Worm (Caenorhabditis elegans) whole organism, young adult: Measurements from ENCODE around the gene F56H9.9.
A peak's percentile ranks its signal among the peaks of the same experiment; 100 is the strongest.

ENCODE experiments used
- B0019.2 ChIP-seq: fragments of 200-800 bp; sonication (Bioruptor generic); conservative IDR thresholded peaks from 2 replicates; pipeline ENCODE4 v1.3.6; 2022; ENCODE audit warnings: missing genetic modification reagents, missing genetic modification characterization, missing compliant biosample characterization
- B0336.3 ChIP-seq: fragments of 200-800 bp; sonication (Bioruptor generic); IDR thresholded peaks from 2 replicates; pipeline ENCODE4 v1.3.6; 2022; ENCODE audit warnings: missing genetic modification characterization, missing compliant biosample characterization
- D2030.7 ChIP-seq: fragments of 200-800 bp; sonication (Bioruptor generic); IDR thresholded peaks from 2 replicates; pipeline ENCODE4 v1.3.6; 2022; ENCODE audit warnings: missing genetic modification reagents, missing genetic modification characterization, missing compliant biosample characterization
- F49E8.2 ChIP-seq: sonication (generic microtip); optimal IDR thresholded peaks from 3 replicates; lab custom pipeline; 2017; ENCODE audit warnings: missing genetic modification characterization, mild to moderate bottlenecking, missing compliant biosample characterization, antibody characterized with exemption, moderate library complexity; ENCODE audit not compliant: insufficient read depth
- Y53F4B.3 ChIP-seq: fragments of 200-800 bp; sonication (Bioruptor generic); IDR thresholded peaks from 2 replicates; pipeline ENCODE4 v1.3.6; 2022; ENCODE audit warnings: missing genetic modification reagents, missing genetic modification characterization, missing compliant biosample characterization
- ZK185.1 ChIP-seq: sonication (generic microtip); optimal IDR thresholded peaks from 2 replicates; lab custom pipeline; 2016; ENCODE audit warnings: mild to moderate bottlenecking, missing genetic modification characterization, missing compliant biosample characterization; ENCODE audit not compliant: poor library complexity, severe bottlenecking
- aptf-3 ChIP-seq: fragments of 200-800 bp; sonication (Bioruptor generic); IDR thresholded peaks from 2 replicates; pipeline ENCODE4 v1.3.6; 2022; ENCODE audit warnings: missing genetic modification characterization, missing compliant biosample characterization
- attf-5 ChIP-seq: fragments of 200-800 bp; sonication (Bioruptor generic); optimal IDR thresholded peaks from 2 replicates; lab custom pipeline; 2018; ENCODE audit warnings: mild to moderate bottlenecking, missing genetic modification characterization, missing compliant biosample characterization
- bed-1 ChIP-seq: fragments of 200-800 bp; sonication (Bioruptor generic); IDR thresholded peaks from 2 replicates; pipeline ENCODE4 v1.3.6; 2022; ENCODE audit warnings: missing genetic modification reagents, missing genetic modification characterization, missing compliant biosample characterization
- cebp-1 ChIP-seq, 2 experiments: fragments of 200-800 bp in 1 of 2; sonication (Bioruptor generic) in 1 of 2; sonication (generic microtip) in 1 of 2; IDR thresholded peaks in 1 of 2; optimal IDR thresholded peaks in 1 of 2; 2 replicates each; pipeline versions ENCODE4 v1.3.6 to Lab custom; 2017 to 2022; ENCODE audit warnings: missing compliant biosample characterization in 2 of 2, missing genetic modification characterization in 2 of 2, mild to moderate bottlenecking in 1 of 2, missing genetic modification reagents in 1 of 2, moderate library complexity in 1 of 2
- ceh-27 ChIP-seq: fragments of 200-800 bp; sonication (Bioruptor generic); optimal IDR thresholded peaks from 2 replicates; lab custom pipeline; 2018; ENCODE audit warnings: mild to moderate bottlenecking, missing genetic modification characterization, moderate library complexity, missing compliant biosample characterization
- ceh-58 ChIP-seq: fragments of 200-800 bp; sonication (Bioruptor generic); IDR thresholded peaks from 2 replicates; pipeline ENCODE4 v1.3.6; 2022; ENCODE audit warnings: missing genetic modification characterization, missing compliant biosample characterization
- ceh-79 ChIP-seq: sonication (generic microtip); optimal IDR thresholded peaks from 2 replicates; lab custom pipeline; 2017; ENCODE audit warnings: mild to moderate bottlenecking, missing genetic modification characterization, missing compliant biosample characterization
- dpff-1 ChIP-seq: sonication (generic microtip); optimal IDR thresholded peaks from 2 replicates; lab custom pipeline; 2017; ENCODE audit warnings: mild to moderate bottlenecking, missing genetic modification characterization, missing compliant biosample characterization
- egl-44 ChIP-seq: fragments of 200-800 bp; sonication (Bioruptor generic); IDR thresholded peaks from 2 replicates; pipeline ENCODE4 v1.3.6; 2022; ENCODE audit warnings: missing genetic modification reagents, missing genetic modification characterization, missing compliant biosample characterization
- ets-4 ChIP-seq: fragments of 200-800 bp; sonication (Bioruptor generic); optimal IDR thresholded peaks from 2 replicates; lab custom pipeline; 2018; ENCODE audit warnings: mild to moderate bottlenecking, missing genetic modification characterization, missing compliant biosample characterization
- him-1 ChIP-seq: sonication (generic microtip); optimal IDR thresholded peaks from 2 replicates; lab custom pipeline; 2016; ENCODE audit warnings: missing genotype, missing genetic modification reagents, missing genetic modification characterization, missing compliant biosample characterization
- hmg-1.2 ChIP-seq: fragments of 200-800 bp; sonication (Bioruptor generic); IDR thresholded peaks from 2 replicates; pipeline ENCODE4 v1.3.6; 2022; ENCODE audit warnings: missing genetic modification reagents, missing genetic modification characterization, missing compliant biosample characterization
- let-526 ChIP-seq: fragments of 200-800 bp; sonication (Bioruptor generic); IDR thresholded peaks from 2 replicates; pipeline ENCODE4 v1.3.6; 2022; ENCODE audit warnings: missing genetic modification reagents, missing genetic modification characterization, missing compliant biosample characterization
- lin-26 ChIP-seq: fragments of 200-800 bp; sonication (Bioruptor generic); IDR thresholded peaks from 2 replicates; pipeline ENCODE4 v1.3.6; 2022; ENCODE audit warnings: missing genetic modification reagents, missing genetic modification characterization, missing compliant biosample characterization
- lin-35 ChIP-seq, 3 experiments: fragments of 150-350 bp in 2 of 3; sonication (generic microtip) in 1 of 3; optimal IDR thresholded peaks; 2 replicates each; lab custom pipeline; 2014 to 2018; ENCODE audit warnings: missing biosample characterization in 3 of 3, missing genetic modification characterization in 3 of 3, missing genetic modification reagents in 3 of 3
- lin-40 ChIP-seq: sonication (generic microtip); optimal IDR thresholded peaks from 2 replicates; lab custom pipeline; 2016; ENCODE audit warnings: missing genetic modification characterization, mild to moderate bottlenecking, missing compliant biosample characterization, missing genotype, missing genetic modification reagents
- madf-10 ChIP-seq: sonication (generic microtip); optimal IDR thresholded peaks from 2 replicates; lab custom pipeline; 2016; ENCODE audit warnings: mild to moderate bottlenecking, missing genetic modification characterization, missing compliant biosample characterization
- madf-8 ChIP-seq: fragments of 200-800 bp; sonication (Bioruptor generic); conservative IDR thresholded peaks from 2 replicates; pipeline ENCODE4 v1.3.6; 2022; ENCODE audit warnings: missing genetic modification reagents, missing genetic modification characterization, missing compliant biosample characterization
- mes-4 ChIP-seq: sonication (generic microtip); optimal IDR thresholded peaks from 2 replicates; lab custom pipeline; 2016; ENCODE audit warnings: missing genotype, missing genetic modification characterization, missing compliant biosample characterization
- mxl-1 ChIP-seq: sonication (generic microtip); optimal IDR thresholded peaks from 2 replicates; lab custom pipeline; 2016; ENCODE audit warnings: missing genetic modification characterization, missing compliant biosample characterization
- nfya-1 ChIP-seq: sonication (generic microtip); optimal IDR thresholded peaks from 2 replicates; lab custom pipeline; 2017; ENCODE audit warnings: antibody characterized with exemption, missing compliant biosample characterization, missing genetic modification characterization, borderline replicate concordance; ENCODE audit not compliant: insufficient read depth
- nfya-2 ChIP-seq: fragments of 200-800 bp; sonication (Bioruptor generic); IDR thresholded peaks from 2 replicates; pipeline ENCODE4 v1.3.6; 2022; ENCODE audit warnings: missing genetic modification reagents, missing genetic modification characterization, missing compliant biosample characterization
- nfyb-1 ChIP-seq: fragments of 200-800 bp; sonication (Bioruptor generic); IDR thresholded peaks from 2 replicates; pipeline ENCODE4 v1.3.6; 2022; ENCODE audit warnings: missing genetic modification reagents, missing genetic modification characterization, missing compliant biosample characterization
- nhr-120 ChIP-seq: fragments of 200-800 bp; sonication (Bioruptor generic); IDR thresholded peaks from 2 replicates; pipeline ENCODE4 v1.3.6; 2022; ENCODE audit warnings: missing genetic modification characterization, missing compliant biosample characterization
- nhr-80 ChIP-seq: sonication (generic microtip); optimal IDR thresholded peaks from 2 replicates; lab custom pipeline; 2016; ENCODE audit warnings: missing genetic modification characterization, missing compliant biosample characterization
- repo-1 ChIP-seq: sonication (generic microtip); optimal IDR thresholded peaks from 2 replicates; lab custom pipeline; 2017; ENCODE audit warnings: mild to moderate bottlenecking, missing genetic modification characterization, missing compliant biosample characterization
- rpc-1 ChIP-seq, 2 experiments: fragments of 150-350 bp in 1 of 2; sonication (generic microtip) in 1 of 2; optimal IDR thresholded peaks; 2 replicates each; lab custom pipeline; 2014 to 2018; ENCODE audit warnings: missing biosample characterization in 1 of 2, missing genetic modification characterization in 1 of 2, missing genetic modification reagents in 1 of 2, missing genotype in 1 of 2
- sea-2 ChIP-seq: fragments of 200-800 bp; sonication (Bioruptor generic); IDR thresholded peaks from 2 replicates; pipeline ENCODE4 v1.3.6; 2022; ENCODE audit warnings: missing genetic modification characterization, missing compliant biosample characterization
- somi-1 ChIP-seq: fragments of 200-800 bp; sonication (Bioruptor generic); optimal IDR thresholded peaks from 2 replicates; lab custom pipeline; 2018; ENCODE audit warnings: mild to moderate bottlenecking, missing genetic modification characterization, missing compliant biosample characterization
- tbp1 ChIP-seq: fragments of 200-800 bp; sonication (Bioruptor generic); optimal IDR thresholded peaks from 2 replicates; lab custom pipeline; 2018; ENCODE audit warnings: mild to moderate bottlenecking, missing genetic modification characterization, missing compliant biosample characterization
- tbx-9 ChIP-seq: sonication (generic microtip); optimal IDR thresholded peaks from 2 replicates; lab custom pipeline; 2016; ENCODE audit warnings: borderline replicate concordance, missing genetic modification characterization, inconsistent platforms, missing compliant biosample characterization
- ztf-18 ChIP-seq: sonication (generic microtip); optimal IDR thresholded peaks from 2 replicates; lab custom pipeline; 2016; ENCODE audit warnings: missing genotype, mild to moderate bottlenecking, missing genetic modification characterization, missing compliant biosample characterization
- ztf-28 ChIP-seq: fragments of 200-800 bp; sonication (Bioruptor generic); IDR thresholded peaks from 2 replicates; pipeline ENCODE4 v1.3.6; 2022; ENCODE audit warnings: missing genetic modification reagents, missing genetic modification characterization, missing compliant biosample characterization
- ztf-3 ChIP-seq: fragments of 200-800 bp; sonication (Bioruptor generic); optimal IDR thresholded peaks from 2 replicates; lab custom pipeline; 2018; ENCODE audit warnings: mild to moderate bottlenecking, missing genetic modification characterization, missing compliant biosample characterization
- ztf-6 ChIP-seq: fragments of 200-800 bp; sonication (Bioruptor generic); IDR thresholded peaks from 2 replicates; pipeline ENCODE4 v1.3.6; 2022; ENCODE audit warnings: missing genetic modification reagents, missing genetic modification characterization, missing compliant biosample characterization

Gene F56H9.9

DNA sequence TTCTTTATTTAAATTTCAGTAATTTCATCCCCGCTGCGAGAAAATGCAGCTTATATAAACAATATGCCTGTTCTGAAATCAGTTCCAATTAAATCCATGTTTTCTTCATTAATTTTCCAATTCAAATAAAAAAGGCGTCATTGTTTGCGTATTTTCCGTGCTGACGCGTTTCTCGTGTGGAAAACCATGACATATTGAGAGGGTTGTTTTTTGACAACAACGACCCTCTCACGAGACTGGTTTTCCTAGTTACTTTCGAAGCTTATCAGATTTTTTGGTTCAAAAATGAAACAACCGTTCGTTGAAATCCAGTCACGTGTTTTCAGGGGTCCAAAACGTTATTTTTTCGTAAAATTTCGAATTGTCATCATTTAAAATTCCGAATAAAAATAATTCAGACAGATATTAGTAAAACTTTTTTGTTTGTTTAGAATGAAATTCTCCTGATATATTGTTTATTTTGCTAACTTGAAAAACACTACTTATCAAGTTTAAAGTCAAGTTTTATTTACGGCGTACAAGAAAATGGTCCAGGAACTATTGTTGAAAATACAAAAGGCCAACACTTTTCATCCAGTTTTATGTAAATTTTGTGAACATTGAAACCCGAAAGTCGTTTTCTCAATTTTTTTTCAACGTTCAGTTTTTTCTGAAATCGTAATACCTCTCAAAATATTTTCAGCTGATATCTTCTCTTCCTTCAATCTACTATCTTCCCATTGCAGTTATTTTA, 24.6 kb downstream of the F56H9.9 start, which contains the start of gene C14C10.5:
Gene C14C10.5 (plus strand): TSS at position 683 of the 733 bp plus-strand sequence.
- TF ChIP-seq cebp-1 (GFP tag; IDR thresholded peaks at IDR 0.05; lab: Robert Waterston, UW) (no peak), cebp-1 (tag; optimal IDR thresholded peaks at IDR 0.05; lab: Kevin White, UChicago) (peak; percentile 42), sea-2 (GFP tag; lab: Robert Waterston, UW) (no peak), lin-40 (tag; lab: Kevin White, UChicago) (peak; percentile 26), repo-1 (tag; lab: Kevin White, UChicago) (no peak), nhr-80 (peak; percentile 63), somi-1 (no peak), ztf-3 (no peak), ztf-18 (tag; lab: Kevin White, UChicago) (peak; percentile 88), tbx-9 (tag; lab: Kevin White, UChicago) (no peak), rpc-1 (optimal IDR thresholded peaks at IDR 0.05; lab: Kevin White, UChicago) (no peak), rpc-1 (tag; optimal IDR thresholded peaks at IDR 0.05; lab: Kevin White, UChicago) (no peak), lin-26 (GFP tag; lab: Robert Waterston, UW) (no peak), attf-5 (GFP tag; lab: Kevin White, UChicago) (peak; percentile 73)

DNA sequence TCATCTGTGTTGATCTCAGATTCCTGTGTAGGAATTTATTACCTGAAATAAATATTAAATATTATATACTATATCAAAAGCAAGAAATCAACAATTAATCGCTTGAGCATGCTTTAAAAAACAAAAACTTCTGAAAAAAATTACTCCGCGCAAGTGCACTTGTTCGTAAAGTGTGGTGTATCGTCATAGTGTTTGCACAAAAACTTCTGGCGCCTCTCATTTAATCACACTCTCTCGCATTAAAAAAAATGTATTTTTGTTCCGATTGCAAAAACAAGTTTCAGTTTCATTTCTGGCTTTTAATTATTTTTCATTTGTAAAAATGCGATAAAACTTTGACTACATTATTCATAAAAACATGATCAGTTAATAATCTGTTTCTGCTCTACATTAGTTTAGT, 25.2 kb downstream of the F56H9.9 start, which contains the start of the genes C14C10.10 and ril-2:
Gene C14C10.10 (minus strand): TSS at position 19 of the 400 bp plus-strand sequence.
Gene ril-2 (minus strand): TSS at position 48 of the 400 bp plus-strand sequence.
- TF ChIP-seq lin-26 (GFP tag; lab: Robert Waterston, UW) (no peak), hmg-1.2 (GFP tag; lab: Robert Waterston, UW) (peak; percentile 94)

- TF ChIP-seq D2030.7 (GFP tag; lab: Robert Waterston, UW) (peak; percentile 35; the same call in 1 of the 2 replicates), madf-8 (GFP tag; lab: Robert Waterston, UW) (no peak), somi-1 (peak; percentile 22), aptf-3 (GFP tag; lab: Robert Waterston, UW) (no peak), tbp1 (GFP tag; lab: Kevin White, UChicago) (peak; percentile 89), ceh-58 (GFP tag; lab: Robert Waterston, UW) (no peak), B0336.3 (peak; percentile 74), ZK185.1 (peak; percentile 84), dpff-1 (tag; lab: Kevin White, UChicago) (no peak), nfya-1 (tag; lab: Kevin White, UChicago) (no peak), B0019.2 (GFP tag; lab: Robert Waterston, UW) (no peak), lin-35 (GFP tag; optimal IDR thresholded peaks at IDR 0.05; lab: Kevin White, UChicago) (peak in 1 of 3 experiments; percentile 33), ztf-18 (tag; lab: Kevin White, UChicago) (peak; percentile 71), bed-1 (no peak), him-1 (no peak), ceh-27 (GFP tag; lab: Kevin White, UChicago) (peak; percentile 22), ztf-6 (no peak), madf-10 (tag; lab: Kevin White, UChicago) (peak; percentile 15), ceh-79 (tag; lab: Kevin White, UChicago) (no peak), ztf-28 (GFP tag; lab: Robert Waterston, UW) (no peak), let-526 (GFP tag; lab: Robert Waterston, UW) (no peak), Y53F4B.3 (GFP tag; lab: Robert Waterston, UW) (no peak), nhr-120 (no peak), tbx-9 (tag; lab: Kevin White, UChicago) (no peak), sea-2 (GFP tag; lab: Robert Waterston, UW) (no peak), nfyb-1 (GFP tag; lab: Robert Waterston, UW) (peak; percentile 75; the same call in 1 of the 2 replicates), mes-4 (peak; percentile 52), attf-5 (GFP tag; lab: Kevin White, UChicago) (peak; percentile 25), egl-44 (GFP tag; lab: Robert Waterston, UW) (peak; percentile 49; the same call in 1 of the 2 replicates), mxl-1 (tag; lab: Kevin White, UChicago) (peak; percentile 50), ets-4 (GFP tag; lab: Kevin White, UChicago) (no peak), nfya-2 (no peak), F49E8.2 (tag; lab: Kevin White, UChicago) (peak; percentile 45), rpc-1 (optimal IDR thresholded peaks at IDR 0.05; lab: Kevin White, UChicago) (peak; percentile 64), rpc-1 (tag; optimal IDR thresholded peaks at IDR 0.05; lab: Kevin White, UChicago) (peak; percentile 78)
Observed at ce11 chrV:12596795-12597194, 27.5 kb downstream of the F56H9.9 start.
